Worm (Caenorhabditis elegans): ENCODE results near the gene F42A6.1.

DNA sequence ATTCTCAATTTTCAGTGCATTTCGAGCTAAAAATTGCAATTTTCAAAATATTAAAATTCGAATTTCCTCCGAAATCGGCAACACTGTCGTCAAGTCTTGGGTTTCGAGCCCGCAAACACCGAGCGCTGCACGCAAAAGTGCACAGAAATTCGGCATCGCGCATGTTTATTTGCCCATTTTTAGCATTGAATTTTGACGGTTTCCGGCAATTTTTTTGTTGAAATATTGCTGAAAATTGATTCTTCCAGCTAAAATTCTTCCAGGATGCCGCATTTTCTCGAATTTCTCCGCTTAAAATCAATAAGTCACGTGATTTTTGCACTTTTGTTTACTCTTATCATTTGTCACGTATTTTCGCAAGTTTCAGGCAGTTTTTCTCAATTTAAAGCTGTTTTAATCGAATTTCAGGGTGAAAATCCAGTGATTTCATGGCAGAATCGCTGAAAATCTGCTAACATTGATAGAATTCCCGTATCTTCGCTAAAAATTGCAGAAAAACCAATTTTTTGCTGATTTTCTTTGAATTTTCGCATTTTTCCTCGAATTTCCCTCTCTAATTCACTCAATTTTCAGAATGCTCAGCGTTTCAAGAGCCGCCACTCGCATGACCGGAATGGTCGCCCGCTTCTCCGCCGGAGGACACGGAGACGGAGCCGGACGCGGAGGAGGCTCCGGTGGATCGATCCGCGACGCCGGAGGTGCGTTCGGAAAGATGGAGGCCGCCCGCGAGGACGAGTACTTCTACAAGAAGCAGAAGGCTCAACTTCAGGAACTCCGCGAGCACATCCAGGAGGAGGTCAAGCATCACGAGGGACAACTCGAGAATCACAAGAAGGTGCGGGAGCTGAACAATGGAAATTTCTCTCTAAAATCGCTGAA lies 30.7 kb downstream of the F42A6.1 start, which contains the start of gene mai-2:
- no peak for TF ChIP-seq med-1 (GFP tag; optimal IDR thresholded peaks at IDR 0.05; ENCODE audit: insufficient read depth)
- TF ChIP-seq klf-2 (GFP tag; conservative IDR thresholded peaks at IDR 0.05) = no peak
- no peak for TF ChIP-seq flt-1 (GFP tag; IDR thresholded peaks at IDR 0.05)
- no peak for TF ChIP-seq tab-1 (GFP tag; IDR thresholded peaks at IDR 0.05)

All from whole organism, midembryonic.